Fruit fly (Drosophila melanogaster) whole organism, embryonic: ENCODE results near the gene Vps29.

Source experiments
- B-H1 ChIP-seq: fragments of 200-800 bp; sonication (Bioruptor generic); IDR thresholded peaks from 3 replicates; pipeline ENCODE4 v1.3.6; 2022; ENCODE audit warnings: missing biosample characterization, missing genetic modification characterization
- BtbVII ChIP-seq: fragments of 200-800 bp; sonication (Bioruptor generic); optimal IDR thresholded peaks from 3 replicates; lab custom pipeline; 2017; ENCODE audit warnings: missing biosample characterization, mild to moderate bottlenecking, missing genetic modification characterization
- CG11456 ChIP-seq: fragments of 200-800 bp; sonication (Bioruptor generic); IDR thresholded peaks from 3 replicates; pipeline ENCODE4 v1.3.6; 2022; ENCODE audit warnings: missing biosample characterization, missing genetic modification characterization
- CG15269 ChIP-seq: fragments of 200-800 bp; sonication (Bioruptor generic); optimal IDR thresholded peaks from 2 replicates; lab custom pipeline; 2018; ENCODE audit warnings: missing biosample characterization, mild to moderate bottlenecking, missing genetic modification characterization, moderate library complexity
- CG15696 ChIP-seq: fragments of 200-800 bp; sonication (Bioruptor generic); optimal IDR thresholded peaks from 2 replicates; lab custom pipeline; 2019; ENCODE audit warnings: missing biosample characterization, mild to moderate bottlenecking, missing genetic modification characterization, moderate library complexity
- CG16813 ChIP-seq: fragments of 200-800 bp; sonication (Bioruptor generic); IDR thresholded peaks from 3 replicates; pipeline ENCODE4 v1.3.6; 2022; ENCODE audit warnings: missing biosample characterization, missing genetic modification characterization; ENCODE audit not compliant: partially characterized antibody
- CG17328 ChIP-seq: fragments of 200-800 bp; sonication (Bioruptor generic); IDR thresholded peaks from 2 replicates; pipeline ENCODE4 v1.3.6; 2022; ENCODE audit warnings: missing biosample characterization, missing genetic modification characterization
- CG17385 ChIP-seq: fragments of 200-800 bp; sonication (Bioruptor generic); optimal IDR thresholded peaks from 3 replicates; lab custom pipeline; 2018; ENCODE audit warnings: missing biosample characterization, mild to moderate bottlenecking, missing genetic modification characterization
- CG17612 ChIP-seq: fragments of 200-800 bp; sonication (Bioruptor generic); IDR thresholded peaks from 2 replicates; pipeline ENCODE4 v1.3.6; 2022; ENCODE audit warnings: missing biosample characterization, missing genetic modification characterization
- CG17802 ChIP-seq: fragments of 200-800 bp; sonication (Bioruptor generic); optimal IDR thresholded peaks from 2 replicates; lab custom pipeline; 2018; ENCODE audit warnings: missing biosample characterization, mild to moderate bottlenecking, missing genetic modification characterization, moderate library complexity
- CG1832 ChIP-seq: fragments of 200-800 bp; sonication (Bioruptor generic); optimal IDR thresholded peaks from 2 replicates; lab custom pipeline; 2017; ENCODE audit warnings: missing biosample characterization, mild to moderate bottlenecking, missing genetic modification characterization, inconsistent platforms
- CG18599 ChIP-seq: fragments of 200-800 bp; sonication (Bioruptor generic); optimal IDR thresholded peaks from 3 replicates; lab custom pipeline; 2017; ENCODE audit warnings: missing biosample characterization, missing genetic modification characterization, mild to moderate bottlenecking, moderate library complexity, missing genetic modification reagents
- CG30020 ChIP-seq: fragments of 200-800 bp; optimal IDR thresholded peaks from 2 replicates; lab custom pipeline; 2019; ENCODE audit warnings: missing biosample characterization, mild to moderate bottlenecking, missing genetic modification characterization, moderate library complexity
- CG34376 ChIP-seq: fragments of 200-800 bp; sonication (Bioruptor generic); optimal IDR thresholded peaks from 2 replicates; lab custom pipeline; 2018; ENCODE audit warnings: missing biosample characterization, mild to moderate bottlenecking, missing genetic modification characterization
- CG34422 ChIP-seq: fragments of 200-800 bp; sonication (Bioruptor generic); IDR thresholded peaks from 3 replicates; pipeline ENCODE4 v1.3.6; 2022; ENCODE audit warnings: missing biosample characterization, missing genetic modification characterization
- CG3847 ChIP-seq: fragments of 200-800 bp; sonication (Bioruptor generic); IDR thresholded peaks from 2 replicates; pipeline ENCODE4 v1.3.6; 2022; ENCODE audit warnings: missing biosample characterization, missing genetic modification characterization
- CG4854 ChIP-seq: fragments of 200-800 bp; sonication (Bioruptor generic); optimal IDR thresholded peaks from 2 replicates; lab custom pipeline; 2016; ENCODE audit warnings: missing biosample characterization, missing genetic modification characterization, inconsistent platforms
- CG5180 ChIP-seq: fragments of 200-800 bp; sonication (Bioruptor generic); optimal IDR thresholded peaks from 3 replicates; lab custom pipeline; 2017; ENCODE audit warnings: missing biosample characterization, missing genetic modification characterization, mild to moderate bottlenecking, moderate library complexity, missing genetic modification reagents
- CG7928 ChIP-seq: fragments of 200-800 bp; sonication (Bioruptor generic); optimal IDR thresholded peaks from 2 replicates; lab custom pipeline; 2017; ENCODE audit warnings: missing biosample characterization, mild to moderate bottlenecking, missing genetic modification characterization
- CoRest ChIP-seq: fragments of 200-800 bp; sonication (Bioruptor generic); optimal IDR thresholded peaks from 3 replicates; lab custom pipeline; 2018; ENCODE audit warnings: missing biosample characterization, mild to moderate bottlenecking, missing genetic modification characterization, moderate library complexity
- Dbx ChIP-seq: fragments of 200-800 bp; sonication (Bioruptor generic); IDR thresholded peaks from 3 replicates; pipeline ENCODE4 v1.3.6; 2022; ENCODE audit warnings: missing biosample characterization, missing genetic modification characterization
- Deaf1 ChIP-seq: fragments of 200-800 bp; optimal IDR thresholded peaks from 3 replicates; lab custom pipeline; 2019; ENCODE audit warnings: missing biosample characterization, mild to moderate bottlenecking, missing genetic modification characterization, moderate library complexity
- Doc2 ChIP-seq: fragments of 200-800 bp; sonication (Bioruptor generic); IDR thresholded peaks from 2 replicates; pipeline ENCODE4 v1.3.6; 2022; ENCODE audit warnings: missing biosample characterization, missing genetic modification characterization
- E2f1 ChIP-seq: fragments of 200-800 bp; sonication (Bioruptor generic); IDR thresholded peaks from 2 replicates; pipeline ENCODE4 v1.3.6; 2022; ENCODE audit warnings: missing biosample characterization, missing genetic modification characterization
- Fer1 ChIP-seq: fragments of 200-800 bp; sonication (Bioruptor generic); optimal IDR thresholded peaks from 2 replicates; lab custom pipeline; 2017; ENCODE audit warnings: missing biosample characterization, mild to moderate bottlenecking, missing genetic modification characterization
- HHEX ChIP-seq: fragments of 200-800 bp; sonication (Bioruptor generic); optimal IDR thresholded peaks from 3 replicates; lab custom pipeline; 2017; ENCODE audit warnings: missing biosample characterization, mild to moderate bottlenecking, missing genetic modification characterization, missing genetic modification reagents
- HLH4C ChIP-seq: fragments of 200-800 bp; sonication (Bioruptor generic); IDR thresholded peaks from 3 replicates; pipeline ENCODE4 v1.3.6; 2022; ENCODE audit warnings: missing biosample characterization, missing genetic modification characterization; ENCODE audit not compliant: partially characterized antibody
- HLHmδ ChIP-seq: fragments of 200-800 bp; sonication (Bioruptor generic); optimal IDR thresholded peaks from 2 replicates; lab custom pipeline; 2018; ENCODE audit warnings: missing biosample characterization, mild to moderate bottlenecking, missing genetic modification characterization, moderate library complexity
- Hand ChIP-seq: fragments of 200-800 bp; sonication (Bioruptor generic); optimal IDR thresholded peaks from 2 replicates; lab custom pipeline; 2017; ENCODE audit warnings: mild to moderate bottlenecking, missing biosample characterization, missing genetic modification reagents, missing genetic modification characterization
- Opbp ChIP-seq: fragments of 200-800 bp; sonication (Bioruptor generic); IDR thresholded peaks from 3 replicates; pipeline ENCODE4 v1.3.6; 2022; ENCODE audit warnings: missing biosample characterization, missing genetic modification characterization; ENCODE audit not compliant: partially characterized antibody
- Sox102F ChIP-seq: fragments of 200-800 bp; sonication (Bioruptor generic); optimal IDR thresholded peaks from 2 replicates; lab custom pipeline; 2018; ENCODE audit warnings: missing biosample characterization, mild to moderate bottlenecking, missing genetic modification characterization, moderate library complexity
- Trl ChIP-seq, 3 experiments: fragments of >200 bp in 2 of 3; fragments of 200-800 bp in 1 of 3; sonication (Bioruptor generic) in 1 of 3; optimal IDR thresholded peaks; 2 replicates in 1 of 3; 3 replicates in 2 of 3; lab custom pipeline; 2016 to 2017; ENCODE audit warnings: missing biosample characterization in 1 of 3, missing genetic modification characterization in 1 of 3
- ato ChIP-seq: fragments of 200-800 bp; sonication (Bioruptor generic); IDR thresholded peaks from 2 replicates; pipeline ENCODE4 v1.3.6; 2022; ENCODE audit warnings: missing biosample characterization, missing genetic modification characterization; ENCODE audit not compliant: partially characterized antibody
- bigmax ChIP-seq: fragments of 200-800 bp; sonication (Bioruptor generic); optimal IDR thresholded peaks from 2 replicates; lab custom pipeline; 2018; ENCODE audit warnings: missing biosample characterization, mild to moderate bottlenecking, missing genetic modification characterization
- dimm ChIP-seq: fragments of 200-800 bp; sonication (Bioruptor generic); IDR thresholded peaks from 2 replicates; pipeline ENCODE4 v1.3.6; 2022; ENCODE audit warnings: missing biosample characterization, missing genetic modification characterization
- dpn ChIP-seq, 2 experiments: fragments of 200-800 bp; sonication (Bioruptor generic); optimal IDR thresholded peaks; 3 replicates each; lab custom pipeline; 2016; ENCODE audit warnings: missing biosample characterization in 2 of 2, missing genetic modification characterization in 2 of 2
- eyg ChIP-seq: fragments of 200-800 bp; sonication (Bioruptor generic); optimal IDR thresholded peaks from 3 replicates; lab custom pipeline; 2016; ENCODE audit warnings: missing biosample characterization, missing genetic modification characterization
- gcm2 ChIP-seq: fragments of 200-800 bp; sonication (Bioruptor generic); optimal IDR thresholded peaks from 2 replicates; lab custom pipeline; 2016; ENCODE audit warnings: missing biosample characterization, missing genetic modification characterization
- gro ChIP-seq: fragments of 200-800 bp; sonication (Bioruptor generic); optimal IDR thresholded peaks from 2 replicates; lab custom pipeline; 2016; ENCODE audit warnings: missing biosample characterization, missing genetic modification characterization
- inv ChIP-seq: fragments of 200-800 bp; sonication (Bioruptor generic); IDR thresholded peaks from 2 replicates; pipeline ENCODE4 v1.3.6; 2022; ENCODE audit warnings: missing biosample characterization, missing genetic modification characterization; ENCODE audit not compliant: partially characterized antibody
- lab ChIP-seq: fragments of 200-800 bp; sonication (Bioruptor generic); optimal IDR thresholded peaks from 3 replicates; lab custom pipeline; 2017; ENCODE audit warnings: missing biosample characterization, missing genetic modification characterization, mild to moderate bottlenecking, moderate library complexity, missing genetic modification reagents
- mam ChIP-seq: fragments of 200-800 bp; sonication (Bioruptor generic); optimal IDR thresholded peaks from 3 replicates; lab custom pipeline; 2016; ENCODE audit warnings: missing biosample characterization, missing genetic modification characterization
- nerfin-2 ChIP-seq: fragments of 200-800 bp; sonication (Bioruptor generic); IDR thresholded peaks from 2 replicates; pipeline ENCODE4 v1.3.6; 2022; ENCODE audit warnings: missing biosample characterization, missing genetic modification characterization; ENCODE audit not compliant: partially characterized antibody
- org-1 ChIP-seq: fragments of 200-800 bp; sonication (Bioruptor generic); optimal IDR thresholded peaks from 2 replicates; lab custom pipeline; 2017; ENCODE audit warnings: missing biosample characterization, missing genetic modification characterization
- pnt ChIP-seq: fragments of 200-800 bp; sonication (Bioruptor generic); optimal IDR thresholded peaks from 3 replicates; lab custom pipeline; 2016; ENCODE audit warnings: missing biosample characterization, missing genetic modification characterization
- slbo ChIP-seq: fragments of 200-800 bp; sonication (Bioruptor generic); IDR thresholded peaks from 2 replicates; pipeline ENCODE4 v1.3.6; 2022; ENCODE audit warnings: missing biosample characterization, missing genetic modification characterization
- twi ChIP-seq: fragments of 200-800 bp; optimal IDR thresholded peaks from 2 replicates; lab custom pipeline; 2019; ENCODE audit warnings: missing biosample characterization, mild to moderate bottlenecking, missing genetic modification characterization, moderate library complexity
- vvl ChIP-seq: fragments of 200-800 bp; sonication (Bioruptor generic); IDR thresholded peaks from 2 replicates; pipeline ENCODE4 v1.3.6; 2022; ENCODE audit warnings: missing biosample characterization, missing genetic modification characterization
- wor ChIP-seq: fragments of 200-800 bp; sonication (Bioruptor generic); IDR thresholded peaks from 2 replicates; pipeline ENCODE4 v1.3.6; 2022; ENCODE audit warnings: missing biosample characterization, missing genetic modification characterization
- zfh2 ChIP-seq: fragments of 200-800 bp; sonication (Bioruptor generic); optimal IDR thresholded peaks from 2 replicates; lab custom pipeline; 2016; ENCODE audit warnings: missing biosample characterization, missing genetic modification characterization

Vps29 gene

dm6 chr2L:1177522-1177921 is 27.0 kb downstream of the Vps29 start, which contains the start of gene CG4896 (continued):
- no peak for TF ChIP-seq bigmax
- TF ChIP-seq CG7928 (GFP tag; lab: Kevin White, UChicago) = peak; percentile 90
- TF ChIP-seq CG17802 (tag; lab: Kevin White, UChicago) = no peak
- TF ChIP-seq ato (GFP tag; lab: Robert Waterston, UW) = peak; percentile 66
- no peak for TF ChIP-seq CG1832 (GFP tag; lab: Kevin White, UChicago)
- TF ChIP-seq CG4854 (GFP tag; lab: Kevin White, UChicago) = no peak
- TF ChIP-seq inv (GFP tag; lab: Robert Waterston, UW) = peak; percentile 36; the same call in 1 of the 2 replicates
- TF ChIP-seq slbo (GFP tag; lab: Robert Waterston, UW) = peak; percentile 61
- no peak for TF ChIP-seq Fer1 (GFP tag; lab: Kevin White, UChicago)
- no peak for TF ChIP-seq CG30020 (tag; lab: Kevin White, UChicago)
- no peak for TF ChIP-seq B-H1
- no peak for TF ChIP-seq lab (GFP tag; lab: Kevin White, UChicago)
- no peak for TF ChIP-seq CG15269 (tag; lab: Kevin White, UChicago)
- no peak for TF ChIP-seq Doc2 (GFP tag; lab: Robert Waterston, UW)
- peak; percentile 7 for TF ChIP-seq CG34376 (GFP tag; lab: Kevin White, UChicago)
- no peak for TF ChIP-seq Trl (optimal IDR thresholded peaks at IDR 0.05; lab: Kevin White, UChicago)
- peak; percentile 17 for TF ChIP-seq Trl (GFP tag; optimal IDR thresholded peaks at IDR 0.05; lab: Kevin White, UChicago)
- TF ChIP-seq CG17328 (GFP tag; lab: Robert Waterston, UW) = no peak
- peak; percentile 5 to 7 for TF ChIP-seq dpn (GFP tag; optimal IDR thresholded peaks at IDR 0.05; lab: Kevin White, UChicago)
- no peak for TF ChIP-seq gcm2 (GFP tag; lab: Kevin White, UChicago)
- no peak for TF ChIP-seq mam (GFP tag; lab: Kevin White, UChicago)
- no peak for TF ChIP-seq CG17385 (GFP tag; lab: Kevin White, UChicago)
- 0 out of 3 replicates have a peak, but pooled peaks have one; percentile 28 for TF ChIP-seq Dbx (GFP tag; lab: Robert Waterston, UW)
- TF ChIP-seq Hand (GFP tag; lab: Kevin White, UChicago) = no peak
- TF ChIP-seq gro (GFP tag; lab: Kevin White, UChicago) = peak; percentile 21
- TF ChIP-seq HLHmδ (GFP tag; lab: Kevin White, UChicago) = no peak
- TF ChIP-seq org-1 (GFP tag; lab: Kevin White, UChicago) = no peak
- TF ChIP-seq CG15696 (tag; lab: Kevin White, UChicago) = no peak
- no peak for TF ChIP-seq CG5180 (GFP tag; lab: Kevin White, UChicago)
- TF ChIP-seq pnt (GFP tag; lab: Kevin White, UChicago) = no peak
- TF ChIP-seq Opbp (GFP tag; lab: Robert Waterston, UW) = peak; percentile 83
- TF ChIP-seq CG17612 (GFP tag; lab: Robert Waterston, UW) = no peak
- no peak for TF ChIP-seq BtbVII (GFP tag; lab: Kevin White, UChicago)
- TF ChIP-seq eyg (GFP tag; lab: Kevin White, UChicago) = no peak
- TF ChIP-seq CG16813 (GFP tag; lab: Robert Waterston, UW) = peak; percentile 55; the same call in 2 of the 3 replicates
- TF ChIP-seq HHEX (GFP tag; lab: Kevin White, UChicago) = no peak
- TF ChIP-seq twi (tag; lab: Kevin White, UChicago) = no peak
- peak; percentile 63 for TF ChIP-seq vvl (GFP tag; lab: Robert Waterston, UW)
- peak; percentile 37 for TF ChIP-seq CG3847 (GFP tag; lab: Robert Waterston, UW)
- TF ChIP-seq dimm = no peak
- peak; percentile 75 for TF ChIP-seq Deaf1 (tag; lab: Kevin White, UChicago)
- TF ChIP-seq zfh2 (GFP tag; lab: Kevin White, UChicago) = peak; percentile 36
- no peak for TF ChIP-seq CG18599 (GFP tag; lab: Kevin White, UChicago)
- TF ChIP-seq HLH4C (GFP tag; lab: Robert Waterston, UW) = peak; percentile 66
- TF ChIP-seq wor (GFP tag; lab: Robert Waterston, UW) = no peak
- TF ChIP-seq CG11456 = no peak
- TF ChIP-seq E2f1 (GFP tag; lab: Robert Waterston, UW) = no peak
- no peak for TF ChIP-seq Sox102F
- no peak for TF ChIP-seq CG34422 (GFP tag; lab: Robert Waterston, UW)
- TF ChIP-seq nerfin-2 (GFP tag; lab: Robert Waterston, UW) = peak; percentile 62
- TF ChIP-seq CoRest (tag; lab: Kevin White, UChicago) = peak; percentile 29
